Fruit fly (Drosophila melanogaster) whole organism, adult: ENCODE results near the gene Nckx30C.

ENCODE experiments used
- CG11617 ChIP-seq: fragments of 200-800 bp; sonication (Bioruptor generic); optimal IDR thresholded peaks from 2 replicates; lab custom pipeline; 2017; ENCODE audit warnings: mild to moderate bottlenecking, missing biosample characterization, missing genetic modification reagents, missing genetic modification characterization
- CG12768 ChIP-seq: fragments of 200-800 bp; sonication (Bioruptor generic); optimal IDR thresholded peaks from 2 replicates; lab custom pipeline; 2017; ENCODE audit warnings: missing biosample characterization, missing genetic modification characterization, mild to moderate bottlenecking, moderate library complexity, missing genetic modification reagents
- CG14711 ChIP-seq: fragments of 200-800 bp; sonication (Bioruptor generic); optimal IDR thresholded peaks from 2 replicates; lab custom pipeline; 2018; ENCODE audit warnings: missing biosample characterization, mild to moderate bottlenecking, missing genetic modification characterization, moderate library complexity
- CG1620 ChIP-seq: fragments of 200-800 bp; sonication (Bioruptor generic); optimal IDR thresholded peaks from 2 replicates; lab custom pipeline; 2016; ENCODE audit warnings: missing biosample characterization, missing genetic modification characterization
- CG33017 ChIP-seq: fragments of 200-800 bp; sonication (Bioruptor generic); optimal IDR thresholded peaks from 2 replicates; lab custom pipeline; 2018; ENCODE audit warnings: missing biosample characterization, mild to moderate bottlenecking, missing genetic modification characterization, moderate library complexity
- CG5204 ChIP-seq: fragments of 200-800 bp; sonication (Bioruptor generic); optimal IDR thresholded peaks from 2 replicates; lab custom pipeline; 2016; ENCODE audit warnings: missing biosample characterization, missing genetic modification characterization
- CG7045 ChIP-seq: fragments of 200-800 bp; sonication (Bioruptor generic); optimal IDR thresholded peaks from 2 replicates; lab custom pipeline; 2017; ENCODE audit warnings: missing biosample characterization, mild to moderate bottlenecking, missing genetic modification characterization
- CG7101 ChIP-seq: fragments of 200-800 bp; sonication (Bioruptor generic); optimal IDR thresholded peaks from 2 replicates; lab custom pipeline; 2018; ENCODE audit warnings: missing biosample characterization, mild to moderate bottlenecking, missing genetic modification characterization, moderate library complexity
- Clk ChIP-seq: fragments of 200-800 bp; sonication (Bioruptor generic); optimal IDR thresholded peaks from 2 replicates; lab custom pipeline; 2017; ENCODE audit warnings: missing biosample characterization, missing genetic modification characterization
- Crg-1 ChIP-seq: fragments of 200-800 bp; sonication (Bioruptor generic); optimal IDR thresholded peaks from 2 replicates; lab custom pipeline; 2016; ENCODE audit warnings: missing biosample characterization, missing genetic modification characterization
- Hr96 ChIP-seq: fragments of 200-800 bp; sonication (Bioruptor generic); optimal IDR thresholded peaks from 2 replicates; lab custom pipeline; 2016; ENCODE audit warnings: missing biosample characterization, missing genetic modification characterization
- Mnt ChIP-seq: fragments of 200-800 bp; sonication (Bioruptor generic); optimal IDR thresholded peaks from 2 replicates; lab custom pipeline; 2016; ENCODE audit warnings: missing biosample characterization, mild to moderate bottlenecking, missing genetic modification characterization
- bab1 ChIP-seq: fragments of 200-800 bp; sonication (Bioruptor generic); optimal IDR thresholded peaks from 3 replicates; lab custom pipeline; 2019; ENCODE audit warnings: missing biosample characterization, mild to moderate bottlenecking, missing genetic modification characterization, moderate library complexity
- cic ChIP-seq: fragments of 200-800 bp; sonication (Bioruptor generic); optimal IDR thresholded peaks from 2 replicates; lab custom pipeline; 2017; ENCODE audit warnings: missing biosample characterization, mild to moderate bottlenecking, missing genetic modification characterization, moderate library complexity
- cnc ChIP-seq, 2 experiments: fragments of >200 bp; optimal IDR thresholded peaks; 2 replicates each; lab custom pipeline; 2017
- kay ChIP-seq: fragments of 200-800 bp; sonication (Bioruptor generic); peaks from one replicate; lab custom pipeline; 2016; ENCODE audit warnings: missing biosample characterization, missing genetic modification characterization, borderline replicate concordance
- ovo ChIP-seq: fragments of 200-800 bp; sonication (Bioruptor generic); optimal IDR thresholded peaks from 2 replicates; lab custom pipeline; 2016; ENCODE audit warnings: missing biosample characterization, missing genetic modification characterization
- pad ChIP-seq: fragments of 200-800 bp; sonication (Bioruptor generic); optimal IDR thresholded peaks from 3 replicates; lab custom pipeline; 2017; ENCODE audit warnings: missing biosample characterization, missing genetic modification characterization, mild to moderate bottlenecking, moderate library complexity, missing genetic modification reagents
- tj ChIP-seq: fragments of 200-800 bp; sonication (Bioruptor generic); optimal IDR thresholded peaks from 3 replicates; lab custom pipeline; 2017; ENCODE audit warnings: missing biosample characterization, mild to moderate bottlenecking, missing genetic modification characterization, moderate library complexity
- toe ChIP-seq: fragments of 200-800 bp; sonication (Bioruptor generic); optimal IDR thresholded peaks from 2 replicates; lab custom pipeline; 2016; ENCODE audit warnings: missing biosample characterization, missing genetic modification characterization

Nckx30C gene

dm6 chr2L:9757990-9758814 is 11.9 kb upstream of the Nckx30C start, which contains the start of gene zf30C:
Gene zf30C, plus strand, starts transcription at chr2L:9758342.
- TF ChIP-seq CG1620, result peak; percentile 92
- TF ChIP-seq tj, result peak; percentile 63
- peak; percentile 93 for TF ChIP-seq Hr96 (GFP tag; lab: Kevin White, UChicago)
- TF ChIP-seq CG7045 (GFP tag; lab: Kevin White, UChicago), result peak; percentile 78
- TF ChIP-seq CG12768 (GFP tag; lab: Kevin White, UChicago), result peak; percentile 85
- TF ChIP-seq pad (GFP tag; lab: Kevin White, UChicago), result peak; percentile 97
- TF ChIP-seq Crg-1 (GFP tag; lab: Kevin White, UChicago), result peak; percentile 83
- peak; percentile 59 for TF ChIP-seq bab1 (GFP tag; lab: Kevin White, UChicago)
- peak; percentile 82 for TF ChIP-seq CG7101 (tag; lab: Kevin White, UChicago)
- peak; percentile 78 for TF ChIP-seq CG11617 (GFP tag; lab: Kevin White, UChicago)
- peak; percentile 81 for TF ChIP-seq ovo (GFP tag; lab: Kevin White, UChicago)
- peak; percentile 88 for TF ChIP-seq Mnt (GFP tag; lab: Kevin White, UChicago)
- TF ChIP-seq cnc (optimal IDR thresholded peaks at IDR 0.05; lab: Kevin White, UChicago), result no peak
- peak; percentile 60 for TF ChIP-seq CG33017 (tag; lab: Kevin White, UChicago)
- peak; percentile 36 for TF ChIP-seq cic
- peak; percentile 94 for TF ChIP-seq toe (GFP tag; lab: Kevin White, UChicago)
- peak; percentile 76 for TF ChIP-seq CG14711 (tag; lab: Kevin White, UChicago)
- TF ChIP-seq kay (GFP tag; lab: Kevin White, UChicago), result no peak
- TF ChIP-seq CG5204 (GFP tag; lab: Kevin White, UChicago), result peak; percentile 92
- peak; percentile 91 for TF ChIP-seq Clk (GFP tag; lab: Kevin White, UChicago)

- TF ChIP-seq Hr96 (GFP tag; lab: Kevin White, UChicago) (peak; percentile 32), CG12768 (GFP tag; lab: Kevin White, UChicago) (peak; percentile 50), CG7045 (GFP tag; lab: Kevin White, UChicago) (peak; percentile 63), CG5204 (GFP tag; lab: Kevin White, UChicago) (peak; percentile 56), CG7101 (tag; lab: Kevin White, UChicago) (no peak)
Measured at dm6 chr2L:9754817-9755216, 8.5 kb upstream of the Nckx30C start.

dm6 chr2L:9753357-9753756 is 7.1 kb upstream of the Nckx30C start:
- TF ChIP-seq pad (GFP tag; lab: Kevin White, UChicago) (no peak), CG12768 (GFP tag; lab: Kevin White, UChicago) (no peak), Hr96 (GFP tag; lab: Kevin White, UChicago) (no peak), tj (no peak), ovo (GFP tag; lab: Kevin White, UChicago) (no peak), Clk (GFP tag; lab: Kevin White, UChicago) (no peak), CG1620 (no peak), Mnt (GFP tag; lab: Kevin White, UChicago) (no peak), bab1 (GFP tag; lab: Kevin White, UChicago) (no peak), Crg-1 (GFP tag; lab: Kevin White, UChicago) (no peak), CG7101 (tag; lab: Kevin White, UChicago) (no peak), CG7045 (GFP tag; lab: Kevin White, UChicago) (no peak), CG5204 (GFP tag; lab: Kevin White, UChicago) (no peak), cic (no peak), CG33017 (tag; lab: Kevin White, UChicago) (no peak), kay (GFP tag; lab: Kevin White, UChicago) (no peak), cnc (optimal IDR thresholded peaks at IDR 0.05; lab: Kevin White, UChicago) (no peak)

dm6 chr2L:9749745-9750144 is 3.5 kb upstream of the Nckx30C start, which contains the start of gene Cyp4e3:
Gene Cyp4e3, minus strand, starts transcription at chr2L:9750071.
- TF ChIP-seq bab1 (GFP tag; lab: Kevin White, UChicago), result no peak
- TF ChIP-seq cic, result no peak
- no peak for TF ChIP-seq Mnt (GFP tag; lab: Kevin White, UChicago)
- TF ChIP-seq CG12768 (GFP tag; lab: Kevin White, UChicago), result no peak
- no peak for TF ChIP-seq tj
- no peak for TF ChIP-seq ovo (GFP tag; lab: Kevin White, UChicago)

- TF ChIP-seq CG12768 (GFP tag; lab: Kevin White, UChicago), result no peak
- TF ChIP-seq pad (GFP tag; lab: Kevin White, UChicago), result no peak
- TF ChIP-seq cnc (optimal IDR thresholded peaks at IDR 0.05; lab: Kevin White, UChicago), result no peak
- no peak for TF ChIP-seq Hr96 (GFP tag; lab: Kevin White, UChicago)
- no peak for TF ChIP-seq toe (GFP tag; lab: Kevin White, UChicago)
- no peak for TF ChIP-seq CG1620
- no peak for TF ChIP-seq CG33017 (tag; lab: Kevin White, UChicago)
- no peak for TF ChIP-seq bab1 (GFP tag; lab: Kevin White, UChicago)
- TF ChIP-seq CG11617 (GFP tag; lab: Kevin White, UChicago), result no peak
- no peak for TF ChIP-seq Clk (GFP tag; lab: Kevin White, UChicago)
Measured at dm6 chr2L:9744634-9745033, 1.7 kb downstream of the Nckx30C start.

- TF ChIP-seq cnc (optimal IDR thresholded peaks at IDR 0.05; lab: Kevin White, UChicago) (no peak), kay (GFP tag; lab: Kevin White, UChicago) (no peak), CG7045 (GFP tag; lab: Kevin White, UChicago) (no peak), CG12768 (GFP tag; lab: Kevin White, UChicago) (no peak), pad (GFP tag; lab: Kevin White, UChicago) (no peak), CG5204 (GFP tag; lab: Kevin White, UChicago) (no peak), CG1620 (no peak), CG7101 (tag; lab: Kevin White, UChicago) (no peak), CG11617 (GFP tag; lab: Kevin White, UChicago) (no peak), Mnt (GFP tag; lab: Kevin White, UChicago) (no peak), Hr96 (GFP tag; lab: Kevin White, UChicago) (no peak), CG14711 (tag; lab: Kevin White, UChicago) (no peak), bab1 (GFP tag; lab: Kevin White, UChicago) (no peak)
Measured at dm6 chr2L:9743823-9744222, 2.5 kb downstream of the Nckx30C start.
